Fruit fly (Drosophila melanogaster): ENCODE measurements around the gene Nf-YA.

DNA sequence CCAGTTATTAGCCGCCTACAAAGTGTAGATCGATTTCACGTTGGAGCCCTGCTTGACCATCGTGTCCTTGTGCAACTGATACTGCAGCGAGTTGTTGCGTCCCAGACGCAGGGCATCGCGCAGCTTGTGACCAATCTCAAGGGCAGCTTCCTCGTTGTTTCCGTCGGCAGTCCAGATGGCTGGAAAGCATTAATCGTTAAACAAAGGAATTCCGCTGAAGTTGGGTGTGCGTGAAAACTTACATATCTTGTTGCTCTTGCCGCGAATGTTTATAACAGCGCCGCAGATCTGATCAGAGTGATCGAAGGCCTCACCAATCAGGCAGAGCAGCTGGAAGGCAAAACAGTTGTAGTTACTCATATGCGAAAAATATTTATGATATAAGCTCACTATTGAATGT lies 42.2 kb downstream of the Nf-YA start:
- no peak for TF ChIP-seq Sin3A (optimal IDR thresholded peaks at IDR 0.05)
- TF ChIP-seq psq (optimal IDR thresholded peaks at IDR 0.05) = no peak
- TF ChIP-seq Myc (optimal IDR thresholded peaks at IDR 0.05) = no peak
- TF ChIP-seq ttk (optimal IDR thresholded peaks at IDR 0.05) = no peak
- no peak for TF ChIP-seq h (optimal IDR thresholded peaks at IDR 0.05)
- no peak for TF ChIP-seq insv (optimal IDR thresholded peaks at IDR 0.05)

Data from Kc167 (cell line).